Worm (Caenorhabditis elegans) whole organism, mixed stage, embryonic: ENCODE measurements around the gene F59E11.6.

Experiments
- M03D4.4 ChIP-seq: sonication (generic microtip); optimal IDR thresholded peaks from 2 replicates; lab custom pipeline; 2017; ENCODE audit warnings: mild to moderate bottlenecking, missing genetic modification characterization, missing compliant biosample characterization
- bed-3 ChIP-seq: fragments of 200-800 bp; sonication (Bioruptor generic); optimal IDR thresholded peaks from 3 replicates; lab custom pipeline; 2018; ENCODE audit warnings: mild to moderate bottlenecking, missing genetic modification characterization, moderate library complexity, missing compliant biosample characterization
- blmp-1 ChIP-seq: fragments of 150-350 bp; optimal IDR thresholded peaks from 2 replicates; lab custom pipeline; 2014; ENCODE audit warnings: missing biosample characterization, missing genetic modification characterization
- ceh-39 ChIP-seq: fragments of 150-350 bp; optimal IDR thresholded peaks from 2 replicates; lab custom pipeline; 2014; ENCODE audit warnings: missing biosample characterization, missing genetic modification characterization
- ceh-43 ChIP-seq: fragments of 200-800 bp; sonication (Bioruptor generic); optimal IDR thresholded peaks from 2 replicates; lab custom pipeline; 2018; ENCODE audit warnings: mild to moderate bottlenecking, missing genetic modification characterization, moderate library complexity, missing compliant biosample characterization
- ceh-83 ChIP-seq: fragments of 200-800 bp; sonication (Bioruptor generic); optimal IDR thresholded peaks from 2 replicates; lab custom pipeline; 2018; ENCODE audit warnings: mild to moderate bottlenecking, missing genetic modification characterization, missing compliant biosample characterization
- drap-1 ChIP-seq: fragments of 200-800 bp; sonication (Bioruptor generic); optimal IDR thresholded peaks from 3 replicates; lab custom pipeline; 2018; ENCODE audit warnings: mild to moderate bottlenecking, missing genetic modification characterization, missing compliant biosample characterization
- elt-1 ChIP-seq: sonication (generic microtip); optimal IDR thresholded peaks from 2 replicates; lab custom pipeline; 2017; ENCODE audit warnings: missing genetic modification characterization, mild to moderate bottlenecking, missing compliant biosample characterization, antibody characterized with exemption, moderate library complexity, borderline replicate concordance; ENCODE audit not compliant: insufficient read depth
- elt-3 ChIP-seq: fragments of 150-350 bp; optimal IDR thresholded peaks from 2 replicates; lab custom pipeline; 2014; ENCODE audit warnings: missing biosample characterization, missing genetic modification characterization
- flh-1 ChIP-seq: fragments of 200-800 bp; sonication (Bioruptor generic); optimal IDR thresholded peaks from 2 replicates; lab custom pipeline; 2018; ENCODE audit warnings: mild to moderate bottlenecking, missing genetic modification characterization, moderate library complexity, missing compliant biosample characterization
- ham-2 ChIP-seq: fragments of 200-800 bp; sonication (Bioruptor generic); optimal IDR thresholded peaks from 2 replicates; lab custom pipeline; 2018; ENCODE audit warnings: mild to moderate bottlenecking, missing genetic modification characterization, missing compliant biosample characterization
- hlh-1 ChIP-seq: fragments of 150-350 bp; optimal IDR thresholded peaks from 2 replicates; lab custom pipeline; 2014; ENCODE audit warnings: missing biosample characterization, missing genetic modification reagents, missing genetic modification characterization
- lin-13 ChIP-seq: fragments of 150-350 bp; optimal IDR thresholded peaks from 2 replicates; lab custom pipeline; 2014; ENCODE audit warnings: missing biosample characterization, missing genetic modification characterization
- lsy-2 ChIP-seq: fragments of 150-350 bp; optimal IDR thresholded peaks from 2 replicates; lab custom pipeline; 2014; ENCODE audit warnings: missing biosample characterization, missing genetic modification characterization
- mab-5 ChIP-seq: fragments of 150-350 bp; optimal IDR thresholded peaks from 2 replicates; lab custom pipeline; 2014; ENCODE audit warnings: missing biosample characterization, missing genetic modification characterization
- mep-1 ChIP-seq: fragments of 150-350 bp; optimal IDR thresholded peaks from 2 replicates; lab custom pipeline; 2017; ENCODE audit warnings: missing biosample characterization, missing genetic modification reagents, missing genetic modification characterization, inconsistent platforms
- mls-2 ChIP-seq: sonication (generic microtip); optimal IDR thresholded peaks from 2 replicates; lab custom pipeline; 2016; ENCODE audit warnings: mild to moderate bottlenecking, missing genetic modification characterization, moderate library complexity, missing compliant biosample characterization
- nhr-12 ChIP-seq: fragments of 150-350 bp; optimal IDR thresholded peaks from 2 replicates; lab custom pipeline; 2014; ENCODE audit warnings: missing biosample characterization, missing genetic modification characterization
- nhr-237 ChIP-seq: fragments of 150-350 bp; optimal IDR thresholded peaks from 2 replicates; lab custom pipeline; 2014; ENCODE audit warnings: missing biosample characterization, missing genetic modification characterization
- nhr-28 ChIP-seq: fragments of 150-350 bp; optimal IDR thresholded peaks from 2 replicates; lab custom pipeline; 2014; ENCODE audit warnings: missing biosample characterization, missing genetic modification characterization
- nhr-76 ChIP-seq: sonication (generic microtip); optimal IDR thresholded peaks from 2 replicates; lab custom pipeline; 2017; ENCODE audit warnings: missing biosample characterization, missing genetic modification characterization
- pha-4 ChIP-seq: fragments of 150-350 bp; optimal IDR thresholded peaks from 2 replicates; lab custom pipeline; 2018; ENCODE audit warnings: missing biosample characterization, missing genetic modification reagents, missing genetic modification characterization
- sem-2 ChIP-seq: fragments of 200-800 bp; sonication (Bioruptor generic); optimal IDR thresholded peaks from 2 replicates; lab custom pipeline; 2018; ENCODE audit warnings: mild to moderate bottlenecking, missing genetic modification characterization, missing compliant biosample characterization
- snpc-4 ChIP-seq: fragments of 150-350 bp; optimal IDR thresholded peaks from 2 replicates; lab custom pipeline; 2014; ENCODE audit warnings: missing biosample characterization, missing genetic modification characterization
- sptf-1 ChIP-seq: sonication (generic microtip); optimal IDR thresholded peaks from 2 replicates; lab custom pipeline; 2017; ENCODE audit warnings: mild to moderate bottlenecking, missing genetic modification characterization, moderate library complexity, missing compliant biosample characterization
- tbx-8 ChIP-seq: fragments of 200-800 bp; sonication (Bioruptor generic); optimal IDR thresholded peaks from 2 replicates; lab custom pipeline; 2018; ENCODE audit warnings: mild to moderate bottlenecking, missing genetic modification characterization, moderate library complexity, missing compliant biosample characterization
- unc-120 ChIP-seq: sonication (generic microtip); optimal IDR thresholded peaks from 2 replicates; lab custom pipeline; 2017; ENCODE audit warnings: missing genetic modification characterization, missing compliant biosample characterization; ENCODE audit not compliant: poor library complexity, severe bottlenecking
- unc-39 ChIP-seq: fragments of 150-350 bp; optimal IDR thresholded peaks from 2 replicates; lab custom pipeline; 2014; ENCODE audit warnings: missing biosample characterization, missing genetic modification characterization
- zip-8 ChIP-seq: fragments of 150-350 bp; optimal IDR thresholded peaks from 2 replicates; lab custom pipeline; 2014; ENCODE audit warnings: missing biosample characterization, missing genetic modification characterization
- ztf-11 ChIP-seq: fragments of 150-350 bp; optimal IDR thresholded peaks from 2 replicates; lab custom pipeline; 2014; ENCODE audit warnings: missing biosample characterization, missing genetic modification characterization

F59E11.6 gene

ce11 chrV:8966086-8966485 lies 25.5 kb upstream of the F59E11.6 start, which contains the start of gene nhr-219:
Gene nhr-219, minus strand, starts transcription at chrV:8966186.
- TF ChIP-seq hlh-1 = no peak
- TF ChIP-seq ham-2 (GFP tag; lab: Kevin White, UChicago) = no peak
- TF ChIP-seq nhr-76 = no peak
- no peak for TF ChIP-seq mab-5 (tag; lab: Kevin White, UChicago)

DNA sequence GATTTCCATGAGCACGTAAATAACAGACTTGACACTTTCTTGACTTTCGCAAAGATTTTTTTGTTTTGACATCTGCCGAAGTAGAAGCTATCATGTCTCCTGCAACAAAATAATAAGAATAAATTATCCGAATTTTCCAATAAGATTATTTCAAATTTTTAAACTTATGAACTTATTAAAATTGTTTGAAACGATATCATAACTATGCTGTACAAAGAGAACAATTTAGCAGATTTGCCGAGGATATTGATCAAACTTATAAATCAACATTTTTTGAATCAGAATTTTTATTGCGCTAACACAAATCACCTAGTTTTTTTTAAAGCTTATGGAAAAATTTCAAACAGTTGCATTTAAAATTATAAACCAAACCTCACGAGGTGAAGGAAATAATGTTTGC lies 19.3 kb upstream of the F59E11.6 start, which contains the start of gene nhr-195:
nhr-195 (minus strand) TSS at position 101 of the 400 bp plus-strand sequence.
- no peak for TF ChIP-seq nhr-28 (tag; lab: Kevin White, UChicago)
- no peak for TF ChIP-seq unc-39 (tag; lab: Kevin White, UChicago)
- no peak for TF ChIP-seq elt-1 (tag; lab: Kevin White, UChicago)
- TF ChIP-seq nhr-12 (tag; lab: Kevin White, UChicago) = no peak
- TF ChIP-seq hlh-1 = no peak
- TF ChIP-seq ceh-39 (tag; lab: Kevin White, UChicago) = no peak
- no peak for TF ChIP-seq sem-2 (GFP tag; lab: Kevin White, UChicago)
- TF ChIP-seq nhr-237 (tag; lab: Kevin White, UChicago) = no peak
- TF ChIP-seq elt-3 = no peak
- TF ChIP-seq nhr-76 = no peak
- no peak for TF ChIP-seq ham-2 (GFP tag; lab: Kevin White, UChicago)
- TF ChIP-seq mep-1 = no peak
- TF ChIP-seq zip-8 (tag; lab: Kevin White, UChicago) = no peak
- TF ChIP-seq flh-1 = no peak
- TF ChIP-seq lin-13 (tag; lab: Kevin White, UChicago) = no peak
- no peak for TF ChIP-seq pha-4 (tag; lab: Kevin White, UChicago)
- TF ChIP-seq mab-5 (tag; lab: Kevin White, UChicago) = no peak
- no peak for TF ChIP-seq M03D4.4 (tag; lab: Kevin White, UChicago)

ce11 chrV:8974889-8975422 lies 16.6 kb upstream of the F59E11.6 start, which contains the start of gene nhr-143:
Gene nhr-143, minus strand, starts transcription at chrV:8974939.
- no peak for TF ChIP-seq lin-13 (tag; lab: Kevin White, UChicago)
- TF ChIP-seq unc-39 (tag; lab: Kevin White, UChicago) = no peak

ce11 chrV:8977895-8978294 lies 13.7 kb upstream of the F59E11.6 start:
- TF ChIP-seq unc-120 (tag; lab: Kevin White, UChicago) = no peak
- no peak for TF ChIP-seq nhr-28 (tag; lab: Kevin White, UChicago)
- TF ChIP-seq bed-3 (GFP tag; lab: Kevin White, UChicago) = no peak
- TF ChIP-seq nhr-76 = no peak
- no peak for TF ChIP-seq ceh-83 (GFP tag; lab: Kevin White, UChicago)
- TF ChIP-seq flh-1 = no peak
- no peak for TF ChIP-seq elt-1 (tag; lab: Kevin White, UChicago)
- no peak for TF ChIP-seq sptf-1 (tag; lab: Kevin White, UChicago)
- TF ChIP-seq mep-1 = no peak
- TF ChIP-seq unc-39 (tag; lab: Kevin White, UChicago) = no peak
- TF ChIP-seq pha-4 (tag; lab: Kevin White, UChicago) = no peak
- TF ChIP-seq ztf-11 (tag; lab: Kevin White, UChicago) = no peak
- TF ChIP-seq mls-2 (tag; lab: Kevin White, UChicago) = no peak
- TF ChIP-seq zip-8 (tag; lab: Kevin White, UChicago) = no peak
- TF ChIP-seq blmp-1 = no peak
- TF ChIP-seq nhr-12 (tag; lab: Kevin White, UChicago) = no peak
- TF ChIP-seq lsy-2 = no peak
- TF ChIP-seq lin-13 (tag; lab: Kevin White, UChicago) = no peak
- no peak for TF ChIP-seq sem-2 (GFP tag; lab: Kevin White, UChicago)
- no peak for TF ChIP-seq ceh-43 (GFP tag; lab: Kevin White, UChicago)
- TF ChIP-seq, all 35 proteins: peak for 0

DNA sequence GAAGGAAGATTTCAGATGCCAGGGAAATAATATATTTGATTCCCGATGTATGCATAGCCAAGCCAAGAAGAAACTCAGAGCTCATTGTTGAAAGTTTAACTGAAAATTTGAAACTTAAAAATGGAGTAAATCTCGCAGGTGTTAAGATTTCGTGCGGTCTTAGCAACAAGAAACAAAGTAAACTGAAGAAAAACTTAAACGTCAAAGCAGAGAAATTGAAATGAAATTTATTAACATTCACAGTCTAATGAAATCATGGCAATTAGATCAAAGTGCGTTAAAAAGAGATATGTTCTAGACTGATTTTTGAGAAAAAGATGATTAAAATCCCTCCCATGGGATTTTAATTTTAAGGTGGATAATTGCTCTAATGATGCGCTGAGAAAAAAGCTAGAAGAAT lies 10.7 kb upstream of the F59E11.6 start, which contains the start of gene str-84:
str-84 (minus strand) TSS at position 101 of the 400 bp plus-strand sequence.
- TF ChIP-seq nhr-237 (tag; lab: Kevin White, UChicago) (no peak), zip-8 (tag; lab: Kevin White, UChicago) (no peak), sptf-1 (tag; lab: Kevin White, UChicago) (no peak), nhr-76 (no peak), mep-1 (no peak), ceh-43 (GFP tag; lab: Kevin White, UChicago) (no peak), elt-3 (no peak), nhr-28 (tag; lab: Kevin White, UChicago) (no peak), drap-1 (GFP tag; lab: Kevin White, UChicago) (no peak), blmp-1 (no peak), tbx-8 (no peak), snpc-4 (tag; lab: Kevin White, UChicago) (no peak), unc-120 (tag; lab: Kevin White, UChicago) (no peak), mls-2 (tag; lab: Kevin White, UChicago) (no peak)
